Worm (Caenorhabditis elegans) whole organism, L1 larva: ENCODE results near the gene C48A7.16.
A peak's percentile ranks its signal among the peaks of the same experiment; 100 is the strongest.

ENCODE experiments used
- C04F5.9 ChIP-seq: sonication (generic microtip); optimal IDR thresholded peaks from 2 replicates; lab custom pipeline; 2016; ENCODE audit warnings: missing genetic modification characterization, missing compliant biosample characterization
- aha-1 ChIP-seq: fragments of 150-350 bp; optimal IDR thresholded peaks from 2 replicates; lab custom pipeline; 2014; ENCODE audit warnings: missing biosample characterization, missing genetic modification characterization
- aly-2 ChIP-seq: fragments of 150-350 bp; optimal IDR thresholded peaks from 2 replicates; lab custom pipeline; 2014; ENCODE audit warnings: missing biosample characterization, missing genetic modification characterization
- ama-1 ChIP-seq: fragments of 150-350 bp; optimal IDR thresholded peaks from 2 replicates; lab custom pipeline; 2014
- blmp-1 ChIP-seq: fragments of 150-350 bp; optimal IDR thresholded peaks from 2 replicates; lab custom pipeline; 2014; ENCODE audit warnings: missing biosample characterization, missing genetic modification characterization
- ceh-8 ChIP-seq: fragments of 200-800 bp; sonication (Bioruptor generic); optimal IDR thresholded peaks from 2 replicates; lab custom pipeline; 2018; ENCODE audit warnings: mild to moderate bottlenecking, missing genetic modification characterization, moderate library complexity, missing compliant biosample characterization
- ceh-82 ChIP-seq, 3 experiments: fragments of 150-350 bp in 1 of 3; sonication (generic microtip) in 2 of 3; optimal IDR thresholded peaks; 2 replicates each; lab custom pipeline; 2014 to 2017; ENCODE audit warnings: missing biosample characterization in 3 of 3, missing genetic modification characterization in 3 of 3
- ceh-88 ChIP-seq: fragments of 200-800 bp; sonication (Bioruptor generic); IDR thresholded peaks from 2 replicates; pipeline ENCODE4 v1.3.6; 2022; ENCODE audit warnings: missing genetic modification characterization, missing compliant biosample characterization
- ceh-90 ChIP-seq: sonication (generic microtip); optimal IDR thresholded peaks from 2 replicates; lab custom pipeline; 2016; ENCODE audit warnings: missing genetic modification characterization, missing compliant biosample characterization
- ces-1 ChIP-seq: fragments of 150-350 bp; optimal IDR thresholded peaks from 2 replicates; lab custom pipeline; 2014; ENCODE audit warnings: missing biosample characterization, missing genetic modification reagents, missing genetic modification characterization
- egl-13 ChIP-seq: sonication (generic microtip); optimal IDR thresholded peaks from 2 replicates; lab custom pipeline; 2016; ENCODE audit warnings: missing genotype, missing genetic modification reagents, missing genetic modification characterization, missing compliant biosample characterization
- egl-27 ChIP-seq, 2 experiments: fragments of 150-350 bp in 1 of 2; sonication (generic microtip); optimal IDR thresholded peaks; 3 replicates each; lab custom pipeline; 2017 to 2018; ENCODE audit warnings: missing biosample characterization in 2 of 2, missing genetic modification characterization in 2 of 2, missing genetic modification reagents in 2 of 2
- fkh-10 ChIP-seq: sonication (generic microtip); optimal IDR thresholded peaks from 2 replicates; lab custom pipeline; 2017; ENCODE audit warnings: missing biosample characterization, missing genetic modification reagents, missing genetic modification characterization
- fkh-4 ChIP-seq: sonication (generic microtip); optimal IDR thresholded peaks from 2 replicates; lab custom pipeline; 2016; ENCODE audit warnings: missing compliant biosample characterization, missing genetic modification characterization, borderline replicate concordance
- fkh-8 ChIP-seq: sonication (generic microtip); optimal IDR thresholded peaks from 2 replicates; lab custom pipeline; 2016; ENCODE audit warnings: mild to moderate bottlenecking, missing genetic modification characterization, missing compliant biosample characterization
- grh-1 ChIP-seq: fragments of 200-800 bp; sonication (Bioruptor generic); IDR thresholded peaks from 2 replicates; pipeline ENCODE4 v1.3.6; 2022; ENCODE audit warnings: missing genetic modification reagents, missing genetic modification characterization, missing compliant biosample characterization
- hlh-17 ChIP-seq: fragments of 200-800 bp; sonication (Bioruptor generic); optimal IDR thresholded peaks from 2 replicates; lab custom pipeline; 2018; ENCODE audit warnings: missing genetic modification characterization, mild to moderate bottlenecking, missing compliant biosample characterization, moderate library complexity, borderline replicate concordance
- hlh-4 ChIP-seq: sonication (generic microtip); optimal IDR thresholded peaks from 2 replicates; lab custom pipeline; 2016; ENCODE audit warnings: mild to moderate bottlenecking, missing genetic modification characterization, missing compliant biosample characterization
- hpl-2 ChIP-seq: fragments of 150-350 bp; optimal IDR thresholded peaks from 2 replicates; lab custom pipeline; 2014; ENCODE audit warnings: missing biosample characterization, missing genetic modification reagents, missing genetic modification characterization
- irx-1 ChIP-seq: sonication (generic microtip); optimal IDR thresholded peaks from 2 replicates; lab custom pipeline; 2016; ENCODE audit warnings: missing genetic modification characterization, missing compliant biosample characterization
- isw-1 ChIP-seq: fragments of 200-800 bp; sonication (Bioruptor generic); IDR thresholded peaks from 2 replicates; pipeline ENCODE4 v1.3.6; 2022; ENCODE audit warnings: missing genetic modification characterization, missing compliant biosample characterization
- jun-1 ChIP-seq: fragments of 150-350 bp; optimal IDR thresholded peaks from 2 replicates; lab custom pipeline; 2014; ENCODE audit warnings: missing biosample characterization, missing genetic modification reagents, missing genetic modification characterization
- lin-14 ChIP-seq: fragments of 200-800 bp; sonication (Bioruptor generic); optimal IDR thresholded peaks from 2 replicates; lab custom pipeline; 2018; ENCODE audit warnings: mild to moderate bottlenecking, missing genetic modification characterization, moderate library complexity, missing compliant biosample characterization
- lin-35 ChIP-seq, 2 experiments: fragments of 150-350 bp; optimal IDR thresholded peaks; 2 replicates each; lab custom pipeline; 2014; ENCODE audit warnings: missing biosample characterization in 2 of 2, missing genetic modification characterization in 2 of 2, missing genetic modification reagents in 2 of 2
- lin-39 ChIP-seq: fragments of 150-350 bp; optimal IDR thresholded peaks from 2 replicates; lab custom pipeline; 2014; ENCODE audit warnings: missing biosample characterization, missing genetic modification reagents, missing genetic modification characterization
- mab-9 ChIP-seq: fragments of 200-800 bp; sonication (Bioruptor generic); IDR thresholded peaks from 2 replicates; pipeline ENCODE4 v1.3.6; 2022; ENCODE audit warnings: missing genetic modification reagents, missing genetic modification characterization, missing compliant biosample characterization
- mdl-1 ChIP-seq, 2 experiments: fragments of 150-350 bp; optimal IDR thresholded peaks; 2 replicates each; lab custom pipeline; 2014 to 2017; ENCODE audit warnings: missing biosample characterization in 2 of 2, missing genetic modification characterization in 2 of 2, inconsistent platforms in 1 of 2
- mep-1 ChIP-seq: fragments of 150-350 bp; optimal IDR thresholded peaks from 2 replicates; lab custom pipeline; 2014; ENCODE audit warnings: missing biosample characterization, missing genetic modification characterization
- nhr-20 ChIP-seq: sonication (generic microtip); optimal IDR thresholded peaks from 2 replicates; lab custom pipeline; 2016; ENCODE audit warnings: mild to moderate bottlenecking, missing genetic modification characterization, missing compliant biosample characterization
- nhr-71 ChIP-seq: sonication (generic microtip); optimal IDR thresholded peaks from 2 replicates; lab custom pipeline; 2016; ENCODE audit warnings: mild to moderate bottlenecking, missing genetic modification characterization, moderate library complexity, missing compliant biosample characterization
- nhr-76 ChIP-seq: sonication (generic microtip); optimal IDR thresholded peaks from 2 replicates; lab custom pipeline; 2017; ENCODE audit warnings: missing biosample characterization, missing genetic modification characterization
- nhr-85 ChIP-seq: sonication (generic microtip); peaks from one replicate; lab custom pipeline; 2016; ENCODE audit warnings: missing genetic modification characterization, inconsistent platforms, missing compliant biosample characterization
- pax-3 ChIP-seq: fragments of 200-800 bp; sonication (Bioruptor generic); optimal IDR thresholded peaks from 2 replicates; lab custom pipeline; 2018; ENCODE audit warnings: mild to moderate bottlenecking, missing genetic modification characterization, moderate library complexity, missing compliant biosample characterization
- rnt-1 ChIP-seq: sonication (generic microtip); optimal IDR thresholded peaks from 2 replicates; lab custom pipeline; 2016; ENCODE audit warnings: mild to moderate bottlenecking, missing genetic modification characterization, moderate library complexity, missing compliant biosample characterization
- sox-4 ChIP-seq: sonication (generic microtip); optimal IDR thresholded peaks from 2 replicates; lab custom pipeline; 2016; ENCODE audit warnings: missing genetic modification characterization, missing compliant biosample characterization
- swsn-7 ChIP-seq: sonication (generic microtip); optimal IDR thresholded peaks from 2 replicates; lab custom pipeline; 2016; ENCODE audit warnings: missing genetic modification characterization, missing compliant biosample characterization
- tbx-2 ChIP-seq: sonication (generic microtip); optimal IDR thresholded peaks from 2 replicates; lab custom pipeline; 2016; ENCODE audit warnings: missing genetic modification characterization, missing compliant biosample characterization
- unc-30 ChIP-seq: sonication (generic microtip); optimal IDR thresholded peaks from 2 replicates; lab custom pipeline; 2017; ENCODE audit warnings: missing biosample characterization, missing genetic modification characterization
- unc-62 ChIP-seq: fragments of 150-350 bp; optimal IDR thresholded peaks from 2 replicates; lab custom pipeline; 2014; ENCODE audit warnings: missing biosample characterization, missing genetic modification reagents, missing genetic modification characterization
- vab-15 ChIP-seq: sonication (generic microtip); optimal IDR thresholded peaks from 2 replicates; lab custom pipeline; 2017; ENCODE audit warnings: missing genotype, mild to moderate bottlenecking, missing genetic modification characterization, missing compliant biosample characterization
- ztf-11 ChIP-seq, 2 experiments: sonication (generic microtip); optimal IDR thresholded peaks; 2 replicates each; lab custom pipeline; 2016 to 2017; ENCODE audit warnings: missing genetic modification characterization in 2 of 2, missing biosample characterization in 1 of 2, missing compliant biosample characterization in 1 of 2
- ztf-4 ChIP-seq: fragments of 150-350 bp; optimal IDR thresholded peaks from 2 replicates; lab custom pipeline; 2014; ENCODE audit warnings: missing biosample characterization, missing genetic modification characterization

The C48A7.16 gene

DNA sequence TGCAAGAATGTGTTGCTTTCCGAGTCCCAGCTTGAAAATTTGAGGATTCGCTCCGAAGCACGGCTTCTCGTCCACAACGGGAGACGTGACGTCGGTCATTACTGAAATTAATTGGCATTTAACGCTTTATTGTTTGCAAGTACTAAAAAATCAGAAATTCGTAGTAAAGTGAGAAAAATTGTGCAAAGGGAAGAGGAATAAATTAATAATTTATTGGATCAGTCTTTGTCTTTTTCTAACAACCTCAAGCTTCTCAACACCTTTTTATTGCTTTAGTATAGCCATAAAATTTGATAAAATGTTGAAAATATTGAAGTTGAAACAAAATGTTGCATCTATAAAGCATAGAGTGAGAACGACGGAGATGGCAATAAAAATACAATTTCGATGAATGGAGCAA, 46.1 kb downstream of the C48A7.16 start, which contains the start of gene tes-1 (continued):
- TF ChIP-seq isw-1 (GFP tag; lab: Robert Waterston, UW): no peak

DNA sequence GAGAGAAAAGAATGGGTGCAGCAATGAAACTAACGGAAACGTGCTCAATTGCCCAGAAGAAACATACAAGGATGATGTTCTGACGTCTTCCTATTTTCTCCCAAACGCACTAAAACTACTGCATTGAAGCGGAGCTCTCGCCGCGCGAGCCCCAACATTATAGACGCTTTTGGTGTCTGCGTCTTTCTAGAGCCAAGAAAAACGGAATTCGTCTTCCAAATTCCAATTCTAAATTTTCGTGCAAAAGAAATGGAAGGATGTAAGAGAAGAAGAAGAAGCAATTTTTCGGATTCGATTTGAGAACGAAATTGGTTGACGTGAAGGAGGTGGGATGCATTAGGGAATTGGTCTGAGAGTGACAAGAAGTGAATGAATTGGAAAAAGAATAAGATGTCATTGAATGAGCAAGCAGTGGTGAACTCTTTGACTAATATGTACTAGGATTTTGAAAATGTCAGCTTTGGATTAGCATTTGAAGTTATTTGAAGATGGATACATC, 48.4 kb downstream of the C48A7.16 start:
- TF ChIP-seq jun-1: no peak
- no peak for TF ChIP-seq vab-15
- no peak for TF ChIP-seq rnt-1 (tag; lab: Kevin White, UChicago)
- no peak for TF ChIP-seq C04F5.9 (tag; lab: Kevin White, UChicago)
- no peak for TF ChIP-seq unc-30 (tag; lab: Kevin White, UChicago)
- no peak for TF ChIP-seq aly-2 (tag; lab: Kevin White, UChicago)
- peak; percentile 17 for TF ChIP-seq fkh-8
- TF ChIP-seq hlh-17 (GFP tag; lab: Kevin White, UChicago): no peak
- TF ChIP-seq mdl-1 (tag; optimal IDR thresholded peaks at IDR 0.05; lab: Kevin White, UChicago): no peak
- no peak for TF ChIP-seq ztf-11 (tag; optimal IDR thresholded peaks at IDR 0.05; lab: Kevin White, UChicago)
- TF ChIP-seq lin-35 (GFP tag; optimal IDR thresholded peaks at IDR 0.05; lab: Kevin White, UChicago): no peak
- TF ChIP-seq nhr-85 (tag; lab: Kevin White, UChicago): no peak
- TF ChIP-seq aha-1: no peak
- TF ChIP-seq swsn-7 (tag; lab: Kevin White, UChicago): no peak
- peak; percentile 28 for TF ChIP-seq ceh-8 (GFP tag; lab: Kevin White, UChicago)
- TF ChIP-seq ama-1 (lab: Kevin White, UChicago): no peak
- TF ChIP-seq lin-39 (tag; lab: Kevin White, UChicago): no peak
- TF ChIP-seq mep-1 (tag; lab: Kevin White, UChicago): no peak
- TF ChIP-seq mab-9 (GFP tag; lab: Robert Waterston, UW): no peak
- no peak for TF ChIP-seq egl-13
- TF ChIP-seq tbx-2 (tag; lab: Kevin White, UChicago): no peak
- no peak for TF ChIP-seq ztf-4 (tag; lab: Kevin White, UChicago)
- TF ChIP-seq pax-3 (tag; lab: Kevin White, UChicago): no peak
- TF ChIP-seq lin-14 (GFP tag; lab: Kevin White, UChicago): peak; percentile 74
- TF ChIP-seq grh-1 (GFP tag; lab: Robert Waterston, UW): no peak
- TF ChIP-seq hpl-2: no peak
- TF ChIP-seq nhr-20 (tag; lab: Kevin White, UChicago): no peak
- TF ChIP-seq fkh-4 (tag; lab: Kevin White, UChicago): no peak
- no peak for TF ChIP-seq ces-1 (GFP tag; lab: Kevin White, UChicago)
- TF ChIP-seq isw-1 (GFP tag; lab: Robert Waterston, UW): 0 out of 2 replicates have a peak, but pooled peaks have one; percentile 7
- TF ChIP-seq irx-1 (tag; lab: Kevin White, UChicago): no peak
- TF ChIP-seq hlh-4: no peak
- peak; percentile 16 for TF ChIP-seq fkh-10 (GFP tag; lab: Kevin White, UChicago)
- TF ChIP-seq sox-4 (tag; lab: Kevin White, UChicago): no peak
- peak in 1 of 3 experiments; percentile 36 for TF ChIP-seq ceh-82 (tag; optimal IDR thresholded peaks at IDR 0.05; lab: Kevin White, UChicago)
- no peak for TF ChIP-seq nhr-76
- no peak for TF ChIP-seq ceh-90
- TF ChIP-seq ceh-88 (GFP tag; lab: Robert Waterston, UW): no peak
- no peak for TF ChIP-seq egl-27 (tag; optimal IDR thresholded peaks at IDR 0.05; lab: Kevin White, UChicago)
- TF ChIP-seq nhr-71 (tag; lab: Kevin White, UChicago): no peak
- TF ChIP-seq, all 84 proteins: peak for 6

DNA sequence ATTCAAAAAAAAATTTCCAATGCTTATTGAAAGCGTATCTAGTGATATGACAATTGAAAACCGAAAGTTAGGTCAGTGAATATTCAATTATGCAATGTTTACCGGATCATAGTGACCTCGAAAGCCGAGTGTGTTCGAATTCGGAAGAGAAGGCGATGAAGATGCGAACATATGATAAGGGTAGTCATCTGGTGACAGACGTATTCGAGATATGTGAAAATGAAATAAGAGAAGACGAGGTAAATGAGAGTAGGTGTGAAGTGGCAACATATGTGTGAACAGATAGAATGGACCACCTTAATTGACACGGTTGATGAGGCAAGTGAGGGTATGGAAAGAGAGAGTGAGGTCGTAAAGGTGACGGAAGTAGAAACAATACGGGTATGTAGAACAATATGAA, 49.6 kb downstream of the C48A7.16 start:
- TF ChIP-seq unc-62 (GFP tag; lab: Kevin White, UChicago) (no peak), blmp-1 (peak; percentile 60), mab-9 (GFP tag; lab: Robert Waterston, UW) (no peak), swsn-7 (tag; lab: Kevin White, UChicago) (no peak)
